Worm (Caenorhabditis elegans) whole organism, dauer: Measurements from ENCODE around the gene flh-3.
"Not testable (repeated sequence)": the region's sequence is repeated elsewhere in the genome, so short reads cannot be mapped to it uniquely, and the experiment has no call there.

Experiments used
- unc-62 ChIP-seq: sonication (generic microtip); optimal IDR thresholded peaks from 2 replicates; lab custom pipeline; 2017; ENCODE audit warnings: missing biosample characterization, missing genetic modification reagents, missing genetic modification characterization

flh-3 gene

DNA sequence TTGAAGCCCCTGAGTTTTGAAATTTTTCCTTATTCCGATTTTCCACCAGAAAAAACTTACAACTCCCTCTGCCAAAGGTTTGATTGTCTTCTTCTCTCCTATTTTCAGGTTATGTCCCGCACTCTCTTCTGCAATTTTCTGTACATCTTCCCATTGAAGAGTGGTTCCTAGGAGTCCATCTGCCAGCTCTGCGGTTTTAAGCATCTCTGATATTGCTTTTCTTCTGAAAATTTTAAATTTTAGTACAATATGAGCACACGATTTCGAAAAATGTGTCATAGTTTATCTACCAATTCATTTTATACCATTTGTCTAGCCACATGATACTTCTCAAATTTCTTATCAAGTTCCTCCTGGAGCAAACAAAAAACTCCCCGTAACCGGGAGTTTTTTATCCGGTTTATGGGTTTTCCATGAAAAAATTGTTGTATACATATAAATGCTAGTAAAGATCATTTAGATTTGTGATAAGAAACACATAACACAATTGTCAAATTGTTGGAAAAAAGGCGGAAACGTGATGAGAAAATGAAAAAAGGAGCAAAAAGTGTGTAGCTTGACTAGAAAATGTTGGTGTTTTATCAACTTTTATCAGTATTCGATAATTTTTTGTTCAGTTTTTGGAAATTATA lies 41.2 kb downstream of the flh-3 start:
- TF ChIP-seq unc-62 (GFP tag; lab: Kevin White, UChicago) = no peak

DNA sequence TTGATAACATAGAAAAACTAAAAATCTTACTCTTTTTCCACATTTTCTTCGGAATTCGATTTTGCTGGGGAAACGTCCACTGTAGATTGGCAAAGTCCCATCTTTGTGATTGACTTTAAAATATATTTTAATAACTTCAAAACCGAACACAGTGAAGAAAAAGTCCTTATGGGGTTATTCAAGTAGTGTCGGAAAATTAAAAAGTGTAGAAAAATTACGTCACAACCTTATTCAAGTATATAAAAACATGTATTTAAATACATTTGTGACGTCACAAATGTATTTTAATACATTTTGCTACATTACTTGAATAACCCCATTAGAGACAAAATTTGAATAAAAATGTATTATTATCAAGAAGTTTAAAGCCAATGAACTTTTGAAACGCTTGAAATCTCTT lies 42.9 kb downstream of the flh-3 start, which contains the start of gene F49C12.7:
TSS of gene F49C12.7 (minus strand) at position 101 of the 400 bp plus-strand sequence.
- TF ChIP-seq unc-62 (GFP tag; lab: Kevin White, UChicago) = not testable (repeated sequence)

DNA sequence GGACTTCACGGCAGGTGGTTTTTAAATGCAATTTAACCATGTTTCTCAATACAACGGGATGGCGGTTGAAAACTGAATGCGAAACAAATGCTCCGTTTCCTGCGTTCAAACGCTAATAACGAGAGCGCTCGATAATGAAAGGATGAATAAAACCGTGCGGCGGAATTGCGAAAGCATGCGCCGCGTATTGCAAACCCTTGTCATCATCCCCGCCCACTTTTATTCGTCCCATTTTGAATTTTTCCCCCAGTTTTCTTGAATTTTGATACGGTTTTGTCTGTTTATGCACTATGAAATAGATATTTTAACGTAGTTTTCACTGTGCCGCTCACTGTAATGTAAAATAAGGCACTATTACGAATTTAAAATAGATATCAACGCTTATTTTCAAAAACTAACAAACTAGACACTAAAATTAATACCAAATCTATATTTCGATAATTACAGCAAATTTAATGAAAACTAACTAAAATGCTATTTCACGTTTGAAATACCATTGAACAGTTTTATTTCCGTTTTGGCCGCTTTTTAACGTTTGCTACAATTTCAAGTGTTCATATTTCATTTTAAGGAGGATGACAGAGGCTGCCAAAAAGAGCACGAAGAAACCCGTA lies 46.3 kb downstream of the flh-3 start, which contains the start of the genes F49C12.9 and rpn-7:
TSS of gene F49C12.9 (minus strand) at position 148 of the 614 bp plus-strand sequence.
TSS of gene rpn-7 (plus strand) at position 564 of the 614 bp plus-strand sequence.
- no peak for TF ChIP-seq unc-62 (GFP tag; lab: Kevin White, UChicago)

DNA sequence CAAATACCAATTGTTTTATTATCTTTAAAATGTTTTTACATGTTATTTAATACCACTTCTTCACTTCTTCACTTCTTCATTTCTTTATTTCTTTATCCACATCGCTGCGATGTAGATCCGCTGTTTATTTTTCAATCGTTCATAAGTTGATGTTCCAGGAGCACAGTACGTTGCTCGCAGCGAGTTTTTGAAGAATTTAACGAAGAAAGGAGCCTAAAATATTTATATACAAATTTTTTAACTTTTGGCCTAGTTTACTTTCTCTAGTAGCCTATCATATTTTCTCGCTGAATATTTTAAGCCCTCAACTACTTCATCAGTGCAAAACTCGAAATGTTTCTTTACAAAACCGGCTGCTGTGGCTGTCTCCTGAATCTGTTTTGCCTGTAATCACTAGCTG lies 48.3 kb downstream of the flh-3 start:
- no peak for TF ChIP-seq unc-62 (GFP tag; lab: Kevin White, UChicago)

DNA sequence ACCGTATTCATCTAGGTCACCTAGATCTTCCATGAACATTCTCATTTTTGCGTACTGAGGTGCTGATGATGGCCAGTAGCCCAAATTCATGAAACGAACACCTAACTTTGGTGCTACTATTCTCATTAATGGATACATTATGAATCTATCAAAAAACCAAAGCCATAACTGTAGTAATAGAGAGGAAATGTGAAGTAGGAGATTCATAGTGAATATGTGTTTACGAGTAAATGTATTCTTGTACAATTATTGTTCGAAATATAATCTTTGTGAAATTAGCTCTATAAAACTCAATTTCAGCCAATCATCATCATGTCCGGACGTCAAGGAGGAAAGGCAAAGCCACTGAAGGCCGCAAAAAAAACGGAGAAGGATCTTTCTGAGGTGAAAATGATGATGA lies 49.2 kb downstream of the flh-3 start, which contains the start of the genes F49C12.11 and nemt-1:
TSS of gene F49C12.11 (plus strand) at position 301 of the 400 bp plus-strand sequence.
TSS of gene nemt-1 (minus strand) at position 360 of the 400 bp plus-strand sequence.
- TF ChIP-seq unc-62 (GFP tag; lab: Kevin White, UChicago) = no peak

DNA sequence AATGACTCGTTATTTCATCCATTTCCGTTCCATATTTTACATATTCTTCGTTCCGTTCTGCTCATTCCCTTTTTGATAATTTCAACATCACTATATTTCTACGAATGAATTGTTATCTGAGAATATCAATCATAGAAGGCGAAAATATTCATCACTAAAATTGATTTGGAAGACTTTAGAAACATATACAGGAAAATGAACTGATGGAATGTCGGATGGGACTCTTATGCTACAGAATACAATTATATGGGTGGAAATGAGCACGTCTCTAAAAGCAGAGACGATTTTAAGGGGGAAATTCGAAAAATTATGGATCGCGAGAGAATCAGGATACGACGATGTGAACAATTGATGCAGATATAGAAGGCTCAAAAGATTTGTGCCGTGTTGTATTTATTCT lies 50.1 kb downstream of the flh-3 start:
- no peak for TF ChIP-seq unc-62 (GFP tag; lab: Kevin White, UChicago)

DNA sequence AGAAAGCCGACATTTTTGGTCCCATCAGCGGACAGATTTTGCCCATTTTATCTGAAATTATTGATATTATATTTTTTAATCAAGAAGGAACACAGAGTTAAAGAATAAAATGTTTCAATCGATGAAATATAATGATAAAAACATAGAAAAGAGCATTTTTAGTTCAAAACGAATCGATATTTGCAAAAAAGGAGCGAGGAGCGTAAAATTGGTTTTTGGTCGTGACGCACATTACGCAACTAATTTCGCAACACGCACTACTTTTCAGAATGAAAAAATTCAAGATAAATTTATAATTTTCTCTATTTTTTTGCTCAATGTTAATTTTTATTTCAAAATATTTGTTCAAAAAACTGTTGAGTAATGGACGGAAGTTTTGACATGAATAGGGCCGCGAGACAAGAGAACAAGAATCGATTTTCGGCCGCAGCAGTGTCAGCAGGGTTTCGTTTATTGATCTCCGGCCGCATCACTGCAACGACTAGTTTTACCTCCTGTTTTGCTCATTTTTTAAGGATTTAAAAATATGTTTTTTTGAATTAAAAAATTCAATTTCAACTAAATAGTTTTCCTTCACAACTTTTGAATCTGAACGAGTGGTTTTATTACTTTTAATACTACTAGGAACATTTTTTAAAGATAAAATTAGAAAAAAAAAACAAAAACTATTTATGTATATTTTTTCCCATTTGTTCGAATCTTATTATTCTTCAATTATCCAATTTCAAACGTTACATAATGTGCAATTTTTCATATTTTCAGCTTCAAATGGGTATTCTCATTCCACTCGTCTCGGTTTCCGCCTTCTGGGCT lies 51.3 kb downstream of the flh-3 start, which contains the start of the genes F49C12.12 and vha-17:
TSS of gene F49C12.12 (minus strand) at position 51 of the 813 bp plus-strand sequence.
TSS of gene vha-17 (plus strand) at position 763 of the 813 bp plus-strand sequence.
- no peak for TF ChIP-seq unc-62 (GFP tag; lab: Kevin White, UChicago)
